Fruit fly (Drosophila melanogaster) whole organism, prepupa: ENCODE results near the gene tkv.
A peak's percentile ranks its signal among the peaks of the same experiment; 100 is the strongest.

Experiments used
- Blimp-1 ChIP-seq: fragments of 200-800 bp; sonication (Bioruptor generic); optimal IDR thresholded peaks from 3 replicates; lab custom pipeline; 2017; ENCODE audit warnings: missing biosample characterization, missing genetic modification characterization, mild to moderate bottlenecking, moderate library complexity, missing genetic modification reagents
- CG10631 ChIP-seq: fragments of 200-800 bp; sonication (Bioruptor generic); optimal IDR thresholded peaks from 2 replicates; lab custom pipeline; 2016; ENCODE audit warnings: missing biosample characterization, missing genetic modification characterization
- CG10669 ChIP-seq: fragments of 200-800 bp; sonication (Bioruptor generic); optimal IDR thresholded peaks from 3 replicates; lab custom pipeline; 2018; ENCODE audit warnings: missing biosample characterization, mild to moderate bottlenecking, missing genetic modification characterization, moderate library complexity
- CG11294 ChIP-seq: fragments of 200-800 bp; sonication (Bioruptor generic); IDR thresholded peaks from 2 replicates; pipeline ENCODE4 v1.3.6; 2022; ENCODE audit warnings: missing biosample characterization, missing genetic modification characterization
- CG11762 ChIP-seq: fragments of 200-800 bp; sonication (Bioruptor generic); optimal IDR thresholded peaks from 3 replicates; lab custom pipeline; 2016; ENCODE audit warnings: missing biosample characterization, missing genetic modification characterization; ENCODE audit not compliant: insufficient read depth
- CG11902 ChIP-seq: fragments of 200-800 bp; sonication (Bioruptor generic); optimal IDR thresholded peaks from 3 replicates; lab custom pipeline; 2016; ENCODE audit warnings: missing biosample characterization, missing genetic modification characterization
- CG15336 ChIP-seq: fragments of 200-800 bp; sonication (Bioruptor generic); IDR thresholded peaks from 2 replicates; pipeline ENCODE4 v1.3.6; 2022; ENCODE audit warnings: missing biosample characterization, missing genetic modification characterization
- CG1621 ChIP-seq: fragments of 200-800 bp; sonication (Bioruptor generic); optimal IDR thresholded peaks from 3 replicates; lab custom pipeline; 2018; ENCODE audit warnings: missing biosample characterization, mild to moderate bottlenecking, missing genetic modification characterization
- CG16779 ChIP-seq: fragments of 200-800 bp; sonication (Bioruptor generic); optimal IDR thresholded peaks from 3 replicates; lab custom pipeline; 2017; ENCODE audit warnings: missing biosample characterization, mild to moderate bottlenecking, missing genetic modification characterization
- CG31627 ChIP-seq: fragments of 200-800 bp; sonication (Bioruptor generic); optimal IDR thresholded peaks from 3 replicates; lab custom pipeline; 2016; ENCODE audit warnings: missing biosample characterization, missing genetic modification characterization
- CG32006 ChIP-seq: fragments of 200-800 bp; sonication (Bioruptor generic); optimal IDR thresholded peaks from 3 replicates; lab custom pipeline; 2017; ENCODE audit warnings: missing biosample characterization, mild to moderate bottlenecking, missing genetic modification characterization
- CG3919 ChIP-seq: fragments of 200-800 bp; sonication (Bioruptor generic); optimal IDR thresholded peaks from 3 replicates; lab custom pipeline; 2016; ENCODE audit warnings: missing biosample characterization, missing genetic modification characterization
- CG4318 ChIP-seq: fragments of 200-800 bp; sonication (Bioruptor generic); optimal IDR thresholded peaks from 3 replicates; lab custom pipeline; 2017; ENCODE audit warnings: missing biosample characterization, mild to moderate bottlenecking, missing genetic modification characterization
- CG6163 ChIP-seq: fragments of 200-800 bp; sonication (Bioruptor generic); IDR thresholded peaks from 3 replicates; pipeline ENCODE4 v1.3.6; 2022; ENCODE audit warnings: missing biosample characterization, missing genetic modification characterization
- CG6276 ChIP-seq: fragments of 200-800 bp; sonication (Bioruptor generic); optimal IDR thresholded peaks from 2 replicates; lab custom pipeline; 2017; ENCODE audit warnings: missing biosample characterization, mild to moderate bottlenecking, missing genetic modification characterization
- CG6792 ChIP-seq: fragments of 200-800 bp; sonication (Bioruptor generic); optimal IDR thresholded peaks from 3 replicates; lab custom pipeline; 2016; ENCODE audit warnings: missing biosample characterization, missing genetic modification characterization
- CG6808 ChIP-seq: fragments of 200-800 bp; sonication (Bioruptor generic); optimal IDR thresholded peaks from 3 replicates; lab custom pipeline; 2017; ENCODE audit warnings: missing biosample characterization, missing genetic modification characterization, mild to moderate bottlenecking, moderate library complexity, missing genetic modification reagents
- CG7368 ChIP-seq: fragments of 200-800 bp; sonication (Bioruptor generic); optimal IDR thresholded peaks from 3 replicates; lab custom pipeline; 2016; ENCODE audit warnings: missing biosample characterization, missing genetic modification characterization
- CG8119 ChIP-seq: fragments of 200-800 bp; sonication (Bioruptor generic); IDR thresholded peaks from 3 replicates; pipeline ENCODE4 v1.3.6; 2022; ENCODE audit warnings: missing biosample characterization, missing genetic modification characterization
- CG8319 ChIP-seq: fragments of 200-800 bp; sonication (Bioruptor generic); optimal IDR thresholded peaks from 3 replicates; lab custom pipeline; 2016; ENCODE audit warnings: missing biosample characterization, missing genetic modification characterization
- CG8632 ChIP-seq: fragments of 200-800 bp; sonication (Bioruptor generic); optimal IDR thresholded peaks from 3 replicates; lab custom pipeline; 2016; ENCODE audit warnings: missing biosample characterization, missing genetic modification characterization
- CG9139 ChIP-seq: fragments of 200-800 bp; sonication (Bioruptor generic); optimal IDR thresholded peaks from 3 replicates; lab custom pipeline; 2017; ENCODE audit warnings: missing biosample characterization, mild to moderate bottlenecking, missing genetic modification characterization
- Eip75B ChIP-seq: fragments of 200-800 bp; sonication (Bioruptor generic); optimal IDR thresholded peaks from 3 replicates; lab custom pipeline; 2016; ENCODE audit warnings: missing biosample characterization, missing genetic modification characterization
- Eip78C ChIP-seq: fragments of 200-800 bp; sonication (Bioruptor generic); peaks from one replicate; lab custom pipeline; 2016; ENCODE audit warnings: missing biosample characterization, missing genetic modification characterization
- Eip93F ChIP-seq: fragments of 200-800 bp; sonication (Bioruptor generic); optimal IDR thresholded peaks from 2 replicates; lab custom pipeline; 2016; ENCODE audit warnings: missing biosample characterization, mild to moderate bottlenecking, missing genetic modification characterization
- Ets21C ChIP-seq: fragments of 200-800 bp; sonication (Bioruptor generic); optimal IDR thresholded peaks from 3 replicates; lab custom pipeline; 2016; ENCODE audit warnings: missing biosample characterization, missing genetic modification characterization
- Ets96B ChIP-seq: fragments of 200-800 bp; optimal IDR thresholded peaks from 2 replicates; lab custom pipeline; 2019; ENCODE audit warnings: missing biosample characterization, mild to moderate bottlenecking, missing genetic modification characterization, moderate library complexity
- Hr4 ChIP-seq: fragments of 200-800 bp; sonication (Bioruptor generic); optimal IDR thresholded peaks from 3 replicates; lab custom pipeline; 2016; ENCODE audit warnings: missing biosample characterization, missing genetic modification characterization
- Lpt ChIP-seq: fragments of 200-800 bp; sonication (Bioruptor generic); optimal IDR thresholded peaks from 3 replicates; lab custom pipeline; 2016; ENCODE audit warnings: missing biosample characterization, missing genetic modification characterization
- Sox102F ChIP-seq: fragments of 200-800 bp; sonication (Bioruptor generic); optimal IDR thresholded peaks from 2 replicates; lab custom pipeline; 2016; ENCODE audit warnings: missing biosample characterization, mild to moderate bottlenecking, missing genetic modification characterization
- Sox14 ChIP-seq: fragments of 200-800 bp; sonication (Bioruptor generic); optimal IDR thresholded peaks from 3 replicates; lab custom pipeline; 2016; ENCODE audit warnings: missing biosample characterization, missing genetic modification characterization
- Sox15 ChIP-seq: fragments of 200-800 bp; sonication (Bioruptor generic); optimal IDR thresholded peaks from 3 replicates; lab custom pipeline; 2016; ENCODE audit warnings: missing biosample characterization, missing genetic modification characterization
- acj6 ChIP-seq: fragments of 200-800 bp; sonication (Bioruptor generic); optimal IDR thresholded peaks from 3 replicates; lab custom pipeline; 2016; ENCODE audit warnings: missing biosample characterization, missing genetic modification characterization
- eg ChIP-seq: fragments of 200-800 bp; sonication (Bioruptor generic); IDR thresholded peaks from 3 replicates; pipeline ENCODE4 v1.3.6; 2022; ENCODE audit warnings: missing biosample characterization, missing genetic modification characterization
- esn ChIP-seq: fragments of 200-800 bp; sonication (Bioruptor generic); optimal IDR thresholded peaks from 2 replicates; lab custom pipeline; 2016; ENCODE audit warnings: missing biosample characterization, mild to moderate bottlenecking, missing genetic modification characterization, moderate library complexity
- fd59A ChIP-seq: fragments of 200-800 bp; sonication (Bioruptor generic); optimal IDR thresholded peaks from 2 replicates; lab custom pipeline; 2017; ENCODE audit warnings: missing biosample characterization, mild to moderate bottlenecking, missing genetic modification characterization, missing genetic modification reagents
- fkh ChIP-seq: fragments of 200-800 bp; sonication (Bioruptor generic); optimal IDR thresholded peaks from 3 replicates; lab custom pipeline; 2017; ENCODE audit warnings: missing biosample characterization, mild to moderate bottlenecking, missing genetic modification characterization, moderate library complexity
- pdm3 ChIP-seq: fragments of 200-800 bp; sonication (Bioruptor generic); optimal IDR thresholded peaks from 3 replicates; lab custom pipeline; 2016; ENCODE audit warnings: missing biosample characterization, missing genetic modification characterization
- salr ChIP-seq, 2 experiments: fragments of 200-800 bp; sonication (Bioruptor generic); optimal IDR thresholded peaks; 3 replicates each; lab custom pipeline; 2016 to 2018; ENCODE audit warnings: missing biosample characterization in 2 of 2, missing genetic modification characterization in 2 of 2, mild to moderate bottlenecking in 1 of 2
- spab ChIP-seq: fragments of 200-800 bp; sonication (Bioruptor generic); optimal IDR thresholded peaks from 2 replicates; lab custom pipeline; 2017; ENCODE audit warnings: missing biosample characterization, mild to moderate bottlenecking, missing genetic modification characterization, missing genetic modification reagents
- svp ChIP-seq: fragments of 200-800 bp; sonication (Bioruptor generic); peaks from one replicate; lab custom pipeline; 2016; ENCODE audit warnings: missing biosample characterization, missing genetic modification characterization
- topi ChIP-seq: fragments of 200-800 bp; sonication (Bioruptor generic); optimal IDR thresholded peaks from 3 replicates; lab custom pipeline; 2016; ENCODE audit warnings: missing biosample characterization, missing genetic modification characterization

tkv gene

dm6 chr2L:5296672-5297288, 25.6 kb upstream of the tkv start (continued):
- TF ChIP-seq CG15336 (peak; percentile 68), Hr4 (GFP tag; lab: Kevin White, UChicago) (peak; percentile 62), CG11294 (GFP tag; lab: Robert Waterston, UW) (no peak), pdm3 (peak; percentile 72), Sox14 (GFP tag; lab: Kevin White, UChicago) (peak; percentile 79), CG4318 (GFP tag; lab: Kevin White, UChicago) (peak; percentile 45), svp (peak; percentile 48), CG8632 (peak; percentile 76), CG6163 (GFP tag; lab: Robert Waterston, UW) (peak; percentile 76), esn (GFP tag; lab: Kevin White, UChicago) (peak; percentile 72), eg (GFP tag; lab: Robert Waterston, UW) (0 out of 3 replicates have a peak, but pooled peaks have one; percentile 52), CG16779 (peak; percentile 35), CG32006 (peak; percentile 83), CG8319 (peak; percentile 70), CG31627 (GFP tag; lab: Kevin White, UChicago) (peak; percentile 63), acj6 (GFP tag; lab: Kevin White, UChicago) (peak; percentile 88), CG11902 (GFP tag; lab: Kevin White, UChicago) (peak; percentile 63), Eip78C (GFP tag; lab: Kevin White, UChicago) (peak; percentile 98), Sox15 (GFP tag; lab: Kevin White, UChicago) (peak; percentile 47), CG8119 (GFP tag; lab: Robert Waterston, UW) (peak; percentile 75), CG1621 (tag; lab: Kevin White, UChicago) (peak; percentile 87), Eip93F (peak; percentile 52), fkh (GFP tag; lab: Kevin White, UChicago) (no peak), CG11762 (GFP tag; lab: Kevin White, UChicago) (peak; percentile 86), Ets96B (peak; percentile 94), CG9139 (GFP tag; lab: Kevin White, UChicago) (peak; percentile 67), Ets21C (peak; percentile 33)

DNA sequence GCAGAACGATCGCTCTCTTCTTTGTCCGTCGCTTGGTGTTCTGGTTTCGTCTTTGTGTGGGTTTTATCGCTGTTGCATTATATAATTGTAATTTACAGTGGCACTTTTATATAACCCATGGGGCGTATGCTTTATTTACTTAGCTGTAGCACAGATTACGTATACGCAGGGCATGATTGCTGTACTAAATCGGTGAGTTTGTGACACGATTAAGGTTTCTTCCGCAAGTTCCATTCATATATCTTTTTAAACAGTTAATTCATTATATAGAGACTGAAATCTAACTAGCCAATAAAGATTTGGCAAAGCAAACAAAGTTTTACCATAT, 24.0 kb upstream of the tkv start:
- TF ChIP-seq Eip75B (GFP tag; lab: Kevin White, UChicago) (peak; percentile 37), CG16779 (no peak), CG9139 (GFP tag; lab: Kevin White, UChicago) (peak; percentile 50), Lpt (GFP tag; lab: Kevin White, UChicago) (no peak), Eip93F (peak; percentile 16), CG6808 (GFP tag; lab: Kevin White, UChicago) (no peak), Ets21C (no peak), CG8319 (no peak), CG15336 (no peak), CG7368 (GFP tag; lab: Kevin White, UChicago) (peak; percentile 13), Eip78C (GFP tag; lab: Kevin White, UChicago) (peak; percentile 19), fkh (GFP tag; lab: Kevin White, UChicago) (peak; percentile 31), topi (peak; percentile 32), fd59A (GFP tag; lab: Kevin White, UChicago) (no peak), CG8119 (GFP tag; lab: Robert Waterston, UW) (no peak), svp (peak; percentile 74), CG6163 (GFP tag; lab: Robert Waterston, UW) (no peak), CG3919 (GFP tag; lab: Kevin White, UChicago) (no peak)

DNA sequence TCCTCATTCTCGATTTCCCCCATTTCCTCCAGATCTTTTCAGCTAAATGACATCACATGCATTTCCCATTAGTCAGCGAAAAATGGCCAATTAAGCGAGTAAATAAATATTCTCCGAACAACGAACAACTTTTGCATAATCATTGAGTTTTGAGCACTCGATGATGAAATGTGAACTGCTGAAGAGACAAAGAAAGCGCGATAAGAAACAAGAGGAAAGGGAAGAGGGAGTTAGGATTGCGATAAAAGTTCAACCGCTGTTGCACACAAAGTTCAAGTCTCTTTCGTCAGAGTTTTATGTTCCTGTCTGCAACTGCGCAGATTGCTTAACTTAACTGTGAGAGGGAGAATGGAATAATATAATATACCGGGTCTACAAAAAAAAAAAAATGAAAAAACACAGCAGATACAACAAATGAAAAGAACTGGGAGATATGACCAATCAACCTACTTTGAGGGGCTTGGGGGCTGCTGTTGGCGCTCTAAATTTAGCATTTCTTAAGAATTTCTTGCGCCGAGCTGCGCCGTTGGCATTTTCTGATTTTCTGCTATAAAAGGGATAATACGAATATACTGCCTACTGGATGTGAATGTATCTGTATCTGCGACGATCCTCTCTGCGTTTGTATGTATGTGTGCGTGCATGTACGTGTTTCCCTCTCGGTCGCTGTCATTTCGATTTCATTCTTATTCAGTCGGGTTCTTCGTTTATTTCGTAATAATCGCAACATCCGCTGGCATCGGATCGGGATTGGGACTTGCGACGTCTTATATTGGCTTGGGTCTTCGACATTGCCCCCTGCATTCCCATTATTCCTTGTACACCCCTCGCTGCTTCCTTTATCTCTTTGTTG, 23.4 kb upstream of the tkv start:
- TF ChIP-seq CG6276 (GFP tag; lab: Kevin White, UChicago) (no peak), svp (peak; percentile 98), CG31627 (GFP tag; lab: Kevin White, UChicago) (no peak), CG6163 (GFP tag; lab: Robert Waterston, UW) (peak; percentile 31; the same call in 1 of the 3 replicates), Sox102F (GFP tag; lab: Kevin White, UChicago) (peak; percentile 66), CG3919 (GFP tag; lab: Kevin White, UChicago) (peak; percentile 34), CG6792 (GFP tag; lab: Kevin White, UChicago) (no peak), CG32006 (no peak), eg (GFP tag; lab: Robert Waterston, UW) (peak; percentile 5; the same call in 1 of the 3 replicates), CG8319 (peak; percentile 17), CG11762 (GFP tag; lab: Kevin White, UChicago) (no peak), esn (GFP tag; lab: Kevin White, UChicago) (no peak), topi (no peak), Eip75B (GFP tag; lab: Kevin White, UChicago) (peak; percentile 76), Ets21C (no peak), CG10669 (GFP tag; lab: Kevin White, UChicago) (peak; percentile 37), Lpt (GFP tag; lab: Kevin White, UChicago) (peak; percentile 66), Blimp-1 (GFP tag; lab: Kevin White, UChicago) (peak; percentile 96), CG10631 (GFP tag; lab: Kevin White, UChicago) (no peak), CG11902 (GFP tag; lab: Kevin White, UChicago) (no peak), salr (GFP tag; optimal IDR thresholded peaks at IDR 0.05; lab: Kevin White, UChicago) (peak in 1 of 2 experiments; percentile 11), Eip78C (GFP tag; lab: Kevin White, UChicago) (peak; percentile 81), spab (GFP tag; lab: Kevin White, UChicago) (no peak)
